Worm (Caenorhabditis elegans) whole organism, L4/young adult: ENCODE data around the gene M176.16.

Experiments used
- W03F9.2 ChIP-seq: fragments of 150-350 bp; optimal IDR thresholded peaks from 2 replicates; lab custom pipeline; 2014; ENCODE audit warnings: missing biosample characterization, missing genetic modification characterization
- dao-5 ChIP-seq: sonication (generic microtip); optimal IDR thresholded peaks from 2 replicates; lab custom pipeline; 2016; ENCODE audit warnings: missing genotype, missing genetic modification characterization, moderate library complexity, missing compliant biosample characterization
- him-1 ChIP-seq: sonication (generic microtip); optimal IDR thresholded peaks from 2 replicates; lab custom pipeline; 2016; ENCODE audit warnings: missing genotype, missing genetic modification reagents, missing genetic modification characterization, missing compliant biosample characterization

DNA sequence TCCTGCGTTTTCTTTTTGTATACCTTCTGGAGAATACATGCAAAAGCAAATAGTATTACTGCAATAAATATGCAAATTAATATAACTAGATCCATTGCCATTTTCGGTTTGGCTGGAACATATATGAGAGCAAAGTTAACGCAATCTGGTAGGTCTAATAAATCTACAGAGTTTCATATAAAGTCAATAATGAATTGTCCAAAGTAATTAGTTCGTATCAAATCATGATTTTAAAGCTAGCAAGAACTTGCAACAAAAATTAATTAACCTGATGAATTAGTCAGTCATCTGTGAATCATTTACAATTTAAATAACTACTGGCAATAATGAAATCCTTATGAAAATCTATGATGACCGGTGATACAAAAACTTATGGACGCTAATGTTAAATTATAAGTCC, 27.1 kb downstream of the M176.16 start, which contains the start of gene R09D1.13:
- TF ChIP-seq W03F9.2 (tag; lab: Kevin White, UChicago): no peak
- TF ChIP-seq dao-5 (tag; lab: Kevin White, UChicago): no peak
- no peak for TF ChIP-seq him-1
